ENCODE assay signal across 2 worm cellular contexts in genomic region chrII:12386781-12387180, ce11.
TF ChIP-seq lines count a peak whose summit lies in the region.

sre-42 (minus strand) TSS chrII:12386881.

TF ChIP-seq in whole organism, L1 larva, 84 proteins besides CTCF, POLR2A, EP300 and RAD21:
- TF ChIP-seq hlh-4 (tag; optimal IDR thresholded peaks at IDR 0.05; lab: Kevin White, UChicago), result peak; percentile 39
- peak; percentile 3 for TF ChIP-seq nhr-71 (tag; optimal IDR thresholded peaks at IDR 0.05; lab: Kevin White, UChicago)
- TF ChIP-seq efl-1 (optimal IDR thresholded peaks at IDR 0.05; lab: Kevin White, UChicago), result no peak
- TF ChIP-seq efl-1 (GFP tag; optimal IDR thresholded peaks at IDR 0.05 in 1 of 2; lab: Kevin White, UChicago), result no peak

TF ChIP-seq in whole organism, L4 larva, 104 proteins besides CTCF, POLR2A, EP300 and RAD21:
- TF ChIP-seq aha-1 (tag; lab: Kevin White, UChicago) (peak; percentile 18), mes-2 (tag; optimal IDR thresholded peaks at IDR 0.05; lab: Kevin White, UChicago; ENCODE audit: poor library complexity, severe bottlenecking) (no peak), F37D6.2 (tag; optimal IDR thresholded peaks at IDR 0.05; lab: Kevin White, UChicago) (no peak), daf-19 (GFP tag; conservative IDR thresholded peaks at IDR 0.05; lab: Robert Waterston, UW) (no peak)
TF ChIP-seq in whole organism, L4 larva: peak in this region for 1.

Comparison
In these comparisons a context has a peak if more than half of its experiments do, and no peak if none do; other contexts are left out.
1. Of the 29 proteins assayed by ChIP-seq in both whole organism, L4 larva and whole organism, L1 larva: peak only in whole organism, L4 larva: aha-1; only in whole organism, L1 larva: none; in both: none; in neither: 28.